Fruit fly (Drosophila melanogaster) whole organism, embryonic: ENCODE data around the gene CG5986.

ENCODE experiments used
- Abd-B ChIP-seq: fragments of 200-800 bp; sonication (Bioruptor generic); optimal IDR thresholded peaks from 2 replicates; lab custom pipeline; 2018; ENCODE audit warnings: missing biosample characterization, mild to moderate bottlenecking, missing genetic modification characterization, moderate library complexity
- Antp ChIP-seq: fragments of 200-800 bp; sonication (Bioruptor generic); optimal IDR thresholded peaks from 3 replicates; lab custom pipeline; 2016; ENCODE audit warnings: missing biosample characterization, missing genetic modification characterization
- Awh ChIP-seq: fragments of 200-800 bp; sonication (Bioruptor generic); IDR thresholded peaks from 2 replicates; pipeline ENCODE4, ENCODE4 v1.3.6; 2022; ENCODE audit warnings: missing biosample characterization, missing genetic modification characterization
- CG10267 ChIP-seq: fragments of 200-800 bp; sonication (Bioruptor generic); optimal IDR thresholded peaks from 2 replicates; lab custom pipeline; 2018; ENCODE audit warnings: missing biosample characterization, mild to moderate bottlenecking, missing genetic modification characterization, moderate library complexity
- CG11247 ChIP-seq: fragments of 200-800 bp; sonication (Bioruptor generic); IDR thresholded peaks from 2 replicates; pipeline ENCODE4 v1.3.6; 2022; ENCODE audit warnings: missing biosample characterization, missing genetic modification characterization
- CG11398 ChIP-seq: fragments of 200-800 bp; sonication (Bioruptor generic); optimal IDR thresholded peaks from 2 replicates; lab custom pipeline; 2016; ENCODE audit warnings: missing biosample characterization, missing genetic modification characterization
- CG11695 ChIP-seq: fragments of 200-800 bp; sonication (Bioruptor generic); IDR thresholded peaks from 3 replicates; pipeline ENCODE4 v1.3.6; 2022; ENCODE audit warnings: missing biosample characterization, missing genetic modification characterization
- CG14441 ChIP-seq: fragments of 200-800 bp; sonication (Bioruptor generic); IDR thresholded peaks from 2 replicates; pipeline ENCODE4 v1.3.6; 2022; ENCODE audit warnings: missing biosample characterization, missing genetic modification characterization
- CG14667 ChIP-seq: fragments of 200-800 bp; sonication (Bioruptor generic); IDR thresholded peaks from 2 replicates; pipeline ENCODE4 v1.3.6; 2022; ENCODE audit warnings: missing biosample characterization, missing genetic modification characterization
- CG15514 ChIP-seq: fragments of 200-800 bp; sonication (Bioruptor generic); optimal IDR thresholded peaks from 3 replicates; lab custom pipeline; 2017; ENCODE audit warnings: missing biosample characterization, missing genetic modification characterization, mild to moderate bottlenecking, moderate library complexity, missing genetic modification reagents
- CG16813 ChIP-seq: fragments of 200-800 bp; sonication (Bioruptor generic); IDR thresholded peaks from 3 replicates; pipeline ENCODE4 v1.3.6; 2022; ENCODE audit warnings: missing biosample characterization, missing genetic modification characterization; ENCODE audit not compliant: partially characterized antibody
- CG17361 ChIP-seq: fragments of 200-800 bp; sonication (Bioruptor generic); IDR thresholded peaks from 3 replicates; pipeline ENCODE4 v1.3.6; 2022; ENCODE audit warnings: missing biosample characterization, missing genetic modification characterization
- CG17912 ChIP-seq: fragments of 200-800 bp; sonication (Bioruptor generic); optimal IDR thresholded peaks from 2 replicates; lab custom pipeline; 2018; ENCODE audit warnings: missing biosample characterization, mild to moderate bottlenecking, missing genetic modification characterization
- CG2199 ChIP-seq: fragments of 200-800 bp; sonication (Bioruptor generic); IDR thresholded peaks from 3 replicates; pipeline ENCODE4 v1.3.6; 2022; ENCODE audit warnings: missing biosample characterization, missing genetic modification characterization
- CG31224 ChIP-seq: fragments of 200-800 bp; sonication (Bioruptor generic); IDR thresholded peaks from 2 replicates; pipeline ENCODE4 v1.3.6; 2022; ENCODE audit warnings: missing biosample characterization, missing genetic modification characterization
- CG4730 ChIP-seq: fragments of 200-800 bp; sonication (Bioruptor generic); IDR thresholded peaks from 2 replicates; pipeline ENCODE4 v1.3.6; 2022; ENCODE audit warnings: missing biosample characterization, missing genetic modification characterization
- CG6683 ChIP-seq: fragments of 200-800 bp; sonication (Bioruptor generic); optimal IDR thresholded peaks from 2 replicates; lab custom pipeline; 2017; ENCODE audit warnings: missing biosample characterization, mild to moderate bottlenecking, missing genetic modification characterization, missing genetic modification reagents
- CG6689 ChIP-seq: fragments of 200-800 bp; sonication (Bioruptor generic); IDR thresholded peaks from 2 replicates; pipeline ENCODE4 v1.3.6; 2022; ENCODE audit warnings: missing biosample characterization, missing genetic modification characterization
- CG6813 ChIP-seq: fragments of 200-800 bp; sonication (Bioruptor generic); optimal IDR thresholded peaks from 2 replicates; lab custom pipeline; 2017; ENCODE audit warnings: missing biosample characterization, missing genetic modification characterization, mild to moderate bottlenecking, moderate library complexity, missing genetic modification reagents
- CG7372 ChIP-seq: fragments of 200-800 bp; sonication (Bioruptor generic); IDR thresholded peaks from 2 replicates; pipeline ENCODE4 v1.3.6; 2022; ENCODE audit warnings: missing biosample characterization, missing genetic modification characterization
- CG9932 ChIP-seq: fragments of 200-800 bp; sonication (Bioruptor generic); IDR thresholded peaks from 2 replicates; pipeline ENCODE4 v1.3.6; 2022; ENCODE audit warnings: missing biosample characterization, missing genetic modification characterization
- D19B ChIP-seq: fragments of 200-800 bp; sonication (Bioruptor generic); optimal IDR thresholded peaks from 2 replicates; lab custom pipeline; 2017; ENCODE audit warnings: missing biosample characterization, mild to moderate bottlenecking, missing genetic modification characterization
- Doc3 ChIP-seq: fragments of 200-800 bp; sonication (Bioruptor generic); IDR thresholded peaks from 3 replicates; pipeline ENCODE4 v1.3.6; 2022; ENCODE audit warnings: missing biosample characterization, missing genetic modification characterization; ENCODE audit not compliant: partially characterized antibody
- Fer1 ChIP-seq: fragments of 200-800 bp; sonication (Bioruptor generic); optimal IDR thresholded peaks from 2 replicates; lab custom pipeline; 2017; ENCODE audit warnings: missing biosample characterization, mild to moderate bottlenecking, missing genetic modification characterization
- HHEX ChIP-seq: fragments of 200-800 bp; sonication (Bioruptor generic); optimal IDR thresholded peaks from 3 replicates; lab custom pipeline; 2017; ENCODE audit warnings: missing biosample characterization, mild to moderate bottlenecking, missing genetic modification characterization, missing genetic modification reagents
- Hey ChIP-seq: fragments of 200-800 bp; sonication (Bioruptor generic); optimal IDR thresholded peaks from 3 replicates; lab custom pipeline; 2018; ENCODE audit warnings: missing biosample characterization, mild to moderate bottlenecking, missing genetic modification characterization
- Hmr ChIP-seq: fragments of 200-800 bp; sonication (Bioruptor generic); optimal IDR thresholded peaks from 3 replicates; lab custom pipeline; 2017; ENCODE audit warnings: mild to moderate bottlenecking, missing biosample characterization, missing genetic modification reagents, missing genetic modification characterization
- Hr51 ChIP-seq, 2 experiments: fragments of 200-800 bp; sonication (Bioruptor generic); optimal IDR thresholded peaks; 2 replicates in 1 of 2; 3 replicates in 1 of 2; lab custom pipeline; 2016 to 2018; ENCODE audit warnings: missing biosample characterization in 2 of 2, missing genetic modification characterization in 2 of 2, mild to moderate bottlenecking in 1 of 2, moderate library complexity in 1 of 2
- Lim3 ChIP-seq: fragments of 200-800 bp; sonication (Bioruptor generic); IDR thresholded peaks from 2 replicates; pipeline ENCODE4 v1.3.6; 2022; ENCODE audit warnings: missing biosample characterization, missing genetic modification characterization
- Mad ChIP-seq: fragments of 200-800 bp; sonication (Bioruptor generic); optimal IDR thresholded peaks from 2 replicates; lab custom pipeline; 2016; ENCODE audit warnings: missing biosample characterization, missing genetic modification characterization
- Max ChIP-seq: fragments of 200-800 bp; sonication (Bioruptor generic); optimal IDR thresholded peaks from 2 replicates; lab custom pipeline; 2016; ENCODE audit warnings: missing biosample characterization, mild to moderate bottlenecking, missing genetic modification characterization
- Med ChIP-seq: fragments of 200-800 bp; sonication (Bioruptor generic); peaks from one replicate; lab custom pipeline; 2016; ENCODE audit warnings: missing biosample characterization, missing genetic modification characterization, mild to moderate bottlenecking, inconsistent platforms, moderate library complexity
- Nf-YA ChIP-seq: fragments of 200-800 bp; sonication (Bioruptor generic); IDR thresholded peaks from 2 replicates; pipeline ENCODE4 v1.3.6; 2022; ENCODE audit warnings: missing biosample characterization, missing genetic modification characterization
- Sry-δ ChIP-seq: fragments of 200-800 bp; sonication (Bioruptor generic); optimal IDR thresholded peaks from 2 replicates; lab custom pipeline; 2016; ENCODE audit warnings: missing biosample characterization, missing genetic modification characterization
- btn ChIP-seq: fragments of 200-800 bp; sonication (Bioruptor generic); optimal IDR thresholded peaks from 2 replicates; lab custom pipeline; 2016; ENCODE audit warnings: missing biosample characterization, missing genetic modification characterization
- cwo ChIP-seq: fragments of 200-800 bp; sonication (Bioruptor generic); optimal IDR thresholded peaks from 3 replicates; lab custom pipeline; 2017; ENCODE audit warnings: missing biosample characterization, missing genetic modification characterization, mild to moderate bottlenecking, moderate library complexity, missing genetic modification reagents
- exex ChIP-seq: fragments of 200-800 bp; sonication (Bioruptor generic); optimal IDR thresholded peaks from 4 replicates; lab custom pipeline; 2018; ENCODE audit warnings: missing biosample characterization, mild to moderate bottlenecking, missing genetic modification characterization, moderate library complexity
- gt ChIP-seq: fragments of 200-800 bp; sonication (Bioruptor generic); IDR thresholded peaks from 2 replicates; pipeline ENCODE4 v1.3.6; 2022; ENCODE audit warnings: missing biosample characterization, missing genetic modification characterization
- kay ChIP-seq: fragments of 200-800 bp; sonication (Bioruptor generic); optimal IDR thresholded peaks from 2 replicates; lab custom pipeline; 2016; ENCODE audit warnings: missing biosample characterization, missing genetic modification characterization
- oc ChIP-seq: fragments of 200-800 bp; sonication (Bioruptor generic); optimal IDR thresholded peaks from 2 replicates; lab custom pipeline; 2018; ENCODE audit warnings: missing biosample characterization, mild to moderate bottlenecking, missing genetic modification characterization, moderate library complexity
- p53 ChIP-seq: fragments of 200-800 bp; sonication (Bioruptor generic); optimal IDR thresholded peaks from 2 replicates; lab custom pipeline; 2016; ENCODE audit warnings: missing biosample characterization, missing genetic modification characterization
- row ChIP-seq: fragments of 200-800 bp; sonication (Bioruptor generic); IDR thresholded peaks from 3 replicates; pipeline ENCODE4 v1.3.6; 2022; ENCODE audit warnings: missing biosample characterization, missing genetic modification characterization
- run ChIP-seq: fragments of 200-800 bp; sonication (Bioruptor generic); optimal IDR thresholded peaks from 3 replicates; lab custom pipeline; 2018; ENCODE audit warnings: missing biosample characterization, mild to moderate bottlenecking, missing genetic modification characterization
- sc ChIP-seq, 3 experiments: fragments of >200 bp in 2 of 3; fragments of 200-800 bp in 1 of 3; sonication (Bioruptor generic) in 1 of 3; optimal IDR thresholded peaks; 2 replicates in 2 of 3; 3 replicates in 1 of 3; lab custom pipeline; 2017; ENCODE audit warnings: mild to moderate bottlenecking in 1 of 3, missing biosample characterization in 1 of 3, missing genetic modification characterization in 1 of 3, missing genetic modification reagents in 1 of 3
- seq ChIP-seq: fragments of 200-800 bp; sonication (Bioruptor generic); IDR thresholded peaks from 2 replicates; pipeline ENCODE4 v1.3.6; 2022; ENCODE audit warnings: missing biosample characterization, missing genetic modification characterization
- sim ChIP-seq: fragments of 200-800 bp; sonication (Bioruptor generic); IDR thresholded peaks from 2 replicates; pipeline ENCODE4 v1.3.6; 2022; ENCODE audit warnings: missing biosample characterization, missing genetic modification characterization
- stwl ChIP-seq: fragments of 200-800 bp; sonication (Bioruptor generic); optimal IDR thresholded peaks from 3 replicates; lab custom pipeline; 2018; ENCODE audit warnings: missing biosample characterization, mild to moderate bottlenecking, missing genetic modification characterization, moderate library complexity
- trh ChIP-seq: fragments of 200-800 bp; sonication (Bioruptor generic); optimal IDR thresholded peaks from 2 replicates; lab custom pipeline; 2016; ENCODE audit warnings: missing biosample characterization, missing genetic modification characterization
- tx ChIP-seq: fragments of 200-800 bp; sonication (Bioruptor generic); optimal IDR thresholded peaks from 2 replicates; lab custom pipeline; 2016; ENCODE audit warnings: missing biosample characterization, missing genetic modification characterization
- vvl ChIP-seq: fragments of 200-800 bp; sonication (Bioruptor generic); IDR thresholded peaks from 2 replicates; pipeline ENCODE4 v1.3.6; 2022; ENCODE audit warnings: missing biosample characterization, missing genetic modification characterization
- zen ChIP-seq: fragments of 200-800 bp; sonication (Bioruptor generic); optimal IDR thresholded peaks from 3 replicates; lab custom pipeline; 2018; ENCODE audit warnings: missing biosample characterization, mild to moderate bottlenecking, missing genetic modification characterization, moderate library complexity

CG5986 gene

dm6 chr3R:24017648-24018047, 29.9 kb upstream of the CG5986 start (continued):
- TF ChIP-seq CG15514 (GFP tag; lab: Kevin White, UChicago) (no peak), CG4730 (no peak), CG6683 (GFP tag; lab: Kevin White, UChicago) (no peak), CG14441 (no peak), CG6689 (GFP tag; lab: Robert Waterston, UW) (no peak), tx (GFP tag; lab: Kevin White, UChicago) (no peak), CG14667 (no peak), Hey (tag; lab: Kevin White, UChicago) (no peak), CG11247 (GFP tag; lab: Robert Waterston, UW) (no peak), CG16813 (GFP tag; lab: Robert Waterston, UW) (no peak), CG9932 (GFP tag; lab: Robert Waterston, UW) (no peak), gt (GFP tag; lab: Robert Waterston, UW) (no peak), Mad (no peak), run (no peak), seq (GFP tag; lab: Robert Waterston, UW) (no peak), p53 (GFP tag; lab: Kevin White, UChicago) (no peak), row (GFP tag; lab: Robert Waterston, UW) (peak; percentile 26; the same call in 1 of the 3 replicates), Abd-B (GFP tag; lab: Kevin White, UChicago) (no peak), Lim3 (GFP tag; lab: Robert Waterston, UW) (no peak), kay (GFP tag; lab: Kevin White, UChicago) (no peak), CG6813 (GFP tag; lab: Kevin White, UChicago) (no peak), sim (GFP tag; lab: Robert Waterston, UW) (no peak), Fer1 (GFP tag; lab: Kevin White, UChicago) (no peak), HHEX (GFP tag; lab: Kevin White, UChicago) (no peak), stwl (tag; lab: Kevin White, UChicago) (no peak), CG11398 (GFP tag; lab: Kevin White, UChicago) (no peak), oc (tag; lab: Kevin White, UChicago) (no peak), Sry-δ (GFP tag; lab: Kevin White, UChicago) (no peak), Antp (GFP tag; lab: Kevin White, UChicago) (no peak), Med (peak; percentile 54), vvl (GFP tag; lab: Robert Waterston, UW) (0 out of 2 replicates have a peak, but pooled peaks have one; percentile 15), Hr51 (GFP tag; optimal IDR thresholded peaks at IDR 0.05; lab: Kevin White, UChicago) (peak in 1 of 2 experiments; percentile 10), Hmr (GFP tag; lab: Kevin White, UChicago) (no peak), sc (optimal IDR thresholded peaks at IDR 0.05; lab: Kevin White, UChicago) (no peak), sc (GFP tag; optimal IDR thresholded peaks at IDR 0.05; lab: Kevin White, UChicago) (no peak), CG10267 (no peak), Nf-YA (GFP tag; lab: Robert Waterston, UW) (no peak), CG11695 (GFP tag; lab: Robert Waterston, UW) (0 out of 3 replicates have a peak, but pooled peaks have one; percentile 25), CG17361 (GFP tag; lab: Robert Waterston, UW) (no peak), btn (GFP tag; lab: Kevin White, UChicago) (no peak), CG17912 (GFP tag; lab: Kevin White, UChicago) (no peak), CG7372 (GFP tag; lab: Robert Waterston, UW) (peak; percentile 52; the same call in 1 of the 2 replicates), cwo (no peak), zen (no peak), Max (GFP tag; lab: Kevin White, UChicago) (no peak), CG31224 (GFP tag; lab: Robert Waterston, UW) (no peak), Awh (no peak), Doc3 (GFP tag; lab: Robert Waterston, UW) (no peak), D19B (GFP tag; lab: Kevin White, UChicago) (peak; percentile 34), exex (tag; lab: Kevin White, UChicago) (no peak), CG2199 (GFP tag; lab: Robert Waterston, UW) (no peak), trh (GFP tag; lab: Kevin White, UChicago) (no peak)
